Worm (Caenorhabditis elegans) whole organism, late embryonic: ENCODE results near the gene aat-4.

Experiments used
- C38D4.7 ChIP-seq: fragments of 200-800 bp; sonication (Bioruptor generic); optimal IDR thresholded peaks from 2 replicates; lab custom pipeline; 2018; ENCODE audit warnings: mild to moderate bottlenecking, missing genetic modification characterization, moderate library complexity, missing compliant biosample characterization
- F13H6.1 ChIP-seq: sonication (generic microtip); optimal IDR thresholded peaks from 2 replicates; lab custom pipeline; 2016; ENCODE audit warnings: missing genetic modification characterization, missing compliant biosample characterization
- K02D7.2 ChIP-seq: sonication (generic microtip); optimal IDR thresholded peaks from 2 replicates; lab custom pipeline; 2017; ENCODE audit warnings: mild to moderate bottlenecking, missing genetic modification characterization, missing compliant biosample characterization
- K09A11.1 ChIP-seq: sonication (generic microtip); optimal IDR thresholded peaks from 2 replicates; lab custom pipeline; 2017; ENCODE audit warnings: antibody characterized with exemption, mild to moderate bottlenecking, missing genetic modification characterization, missing compliant biosample characterization; ENCODE audit not compliant: insufficient read depth
- T23F11.4 ChIP-seq: fragments of 200-800 bp; sonication (Bioruptor generic); optimal IDR thresholded peaks from 2 replicates; lab custom pipeline; 2018; ENCODE audit warnings: mild to moderate bottlenecking, missing genetic modification characterization, missing compliant biosample characterization
- ahr-1 ChIP-seq: sonication (generic microtip); optimal IDR thresholded peaks from 2 replicates; lab custom pipeline; 2016; ENCODE audit warnings: missing genetic modification characterization, missing compliant biosample characterization
- ama-1 ChIP-seq: fragments of 150-350 bp; optimal IDR thresholded peaks from 2 replicates; lab custom pipeline; 2014
- ceh-14 ChIP-seq: sonication (generic microtip); optimal IDR thresholded peaks from 2 replicates; lab custom pipeline; 2016; ENCODE audit warnings: missing genotype, missing genetic modification characterization, missing compliant biosample characterization
- ceh-2 ChIP-seq: sonication (generic microtip); optimal IDR thresholded peaks from 2 replicates; lab custom pipeline; 2016; ENCODE audit warnings: missing genotype, missing genetic modification characterization, missing compliant biosample characterization
- ceh-22 ChIP-seq: sonication (generic microtip); optimal IDR thresholded peaks from 2 replicates; lab custom pipeline; 2017; ENCODE audit warnings: missing biosample characterization, missing genetic modification characterization
- ceh-24 ChIP-seq: sonication (generic microtip); optimal IDR thresholded peaks from 2 replicates; lab custom pipeline; 2016; ENCODE audit warnings: mild to moderate bottlenecking, missing genetic modification characterization, missing compliant biosample characterization
- ceh-30 ChIP-seq: fragments of 150-350 bp; optimal IDR thresholded peaks from 2 replicates; lab custom pipeline; 2014; ENCODE audit warnings: missing biosample characterization, missing genetic modification characterization
- ceh-31 ChIP-seq: sonication (generic microtip); optimal IDR thresholded peaks from 2 replicates; lab custom pipeline; 2016; ENCODE audit warnings: missing genetic modification characterization, missing compliant biosample characterization
- ceh-34 ChIP-seq: sonication (generic microtip); optimal IDR thresholded peaks from 2 replicates; lab custom pipeline; 2016; ENCODE audit warnings: mild to moderate bottlenecking, missing genetic modification characterization, missing compliant biosample characterization
- ceh-45 ChIP-seq: fragments of 200-800 bp; sonication (Bioruptor generic); IDR thresholded peaks from 2 replicates; pipeline ENCODE4 v1.3.6; 2022; ENCODE audit warnings: missing genetic modification reagents, missing genetic modification characterization, missing compliant biosample characterization
- ceh-48 ChIP-seq: sonication (generic microtip); optimal IDR thresholded peaks from 2 replicates; lab custom pipeline; 2016; ENCODE audit warnings: missing genetic modification characterization, inconsistent platforms, missing compliant biosample characterization
- ceh-6 ChIP-seq: fragments of 200-800 bp; sonication (Bioruptor generic); optimal IDR thresholded peaks from 2 replicates; lab custom pipeline; 2018; ENCODE audit warnings: mild to moderate bottlenecking, missing genetic modification characterization, missing compliant biosample characterization
- che-1 ChIP-seq: sonication (generic microtip); optimal IDR thresholded peaks from 2 replicates; lab custom pipeline; 2016; ENCODE audit warnings: mild to moderate bottlenecking, missing genetic modification characterization, missing compliant biosample characterization
- dmd-4 ChIP-seq: sonication (generic microtip); optimal IDR thresholded peaks from 2 replicates; lab custom pipeline; 2016; ENCODE audit warnings: borderline replicate concordance, missing genetic modification characterization, missing compliant biosample characterization
- dve-1 ChIP-seq: sonication (generic microtip); optimal IDR thresholded peaks from 2 replicates; lab custom pipeline; 2017; ENCODE audit warnings: antibody characterized with exemption, mild to moderate bottlenecking, missing genetic modification characterization, missing compliant biosample characterization
- elt-2 ChIP-seq: sonication (generic microtip); optimal IDR thresholded peaks from 2 replicates; lab custom pipeline; 2016; ENCODE audit warnings: missing genetic modification reagents, missing genetic modification characterization, missing compliant biosample characterization
- elt-4 ChIP-seq: sonication (generic microtip); optimal IDR thresholded peaks from 2 replicates; lab custom pipeline; 2016; ENCODE audit warnings: missing genetic modification characterization, missing compliant biosample characterization
- ets-4 ChIP-seq: sonication (generic microtip); optimal IDR thresholded peaks from 2 replicates; lab custom pipeline; 2016; ENCODE audit warnings: missing genetic modification characterization, missing compliant biosample characterization
- fax-1 ChIP-seq: sonication (generic microtip); optimal IDR thresholded peaks from 2 replicates; lab custom pipeline; 2016; ENCODE audit warnings: missing genotype, missing genetic modification characterization, missing compliant biosample characterization
- fkh-10 ChIP-seq: fragments of 150-350 bp; optimal IDR thresholded peaks from 2 replicates; lab custom pipeline; 2014; ENCODE audit warnings: missing biosample characterization, missing genetic modification reagents, missing genetic modification characterization
- gmeb-2 ChIP-seq: sonication (generic microtip); optimal IDR thresholded peaks from 2 replicates; lab custom pipeline; 2016; ENCODE audit warnings: missing genetic modification characterization, inconsistent platforms, missing compliant biosample characterization
- hlh-13 ChIP-seq: fragments of 200-800 bp; sonication (Bioruptor generic); optimal IDR thresholded peaks from 2 replicates; lab custom pipeline; 2018; ENCODE audit warnings: mild to moderate bottlenecking, missing genetic modification characterization, missing compliant biosample characterization
- hlh-15 ChIP-seq: sonication (generic microtip); optimal IDR thresholded peaks from 2 replicates; lab custom pipeline; 2016; ENCODE audit warnings: missing genetic modification characterization, missing compliant biosample characterization
- hlh-30 ChIP-seq: sonication (generic microtip); optimal IDR thresholded peaks from 2 replicates; lab custom pipeline; 2017; ENCODE audit warnings: antibody characterized with exemption, missing genetic modification characterization, missing compliant biosample characterization; ENCODE audit not compliant: insufficient read depth
- nfya-1 ChIP-seq: sonication (generic microtip); optimal IDR thresholded peaks from 2 replicates; lab custom pipeline; 2017; ENCODE audit warnings: missing genetic modification characterization, mild to moderate bottlenecking, missing compliant biosample characterization, antibody characterized with exemption, moderate library complexity
- nhr-11 ChIP-seq: fragments of 150-350 bp; optimal IDR thresholded peaks from 2 replicates; lab custom pipeline; 2014; ENCODE audit warnings: missing biosample characterization, missing genetic modification characterization
- npax-4 ChIP-seq: sonication (generic microtip); optimal IDR thresholded peaks from 2 replicates; lab custom pipeline; 2016; ENCODE audit warnings: missing genetic modification characterization, missing compliant biosample characterization
- pat-9 ChIP-seq: fragments of 200-800 bp; sonication (Bioruptor generic); optimal IDR thresholded peaks from 2 replicates; lab custom pipeline; 2018; ENCODE audit warnings: mild to moderate bottlenecking, missing genetic modification characterization, moderate library complexity, missing compliant biosample characterization
- pax-1 ChIP-seq: fragments of 150-350 bp; optimal IDR thresholded peaks from 2 replicates; lab custom pipeline; 2014; ENCODE audit warnings: missing biosample characterization, missing genetic modification characterization
- pha-2 ChIP-seq: sonication (generic microtip); optimal IDR thresholded peaks from 2 replicates; lab custom pipeline; 2017; ENCODE audit warnings: mild to moderate bottlenecking, missing genetic modification characterization, missing compliant biosample characterization
- pqm-1 ChIP-seq: sonication (generic microtip); optimal IDR thresholded peaks from 2 replicates; lab custom pipeline; 2016; ENCODE audit warnings: missing genetic modification characterization, missing compliant biosample characterization
- ref-2 ChIP-seq: sonication (generic microtip); optimal IDR thresholded peaks from 2 replicates; lab custom pipeline; 2016; ENCODE audit warnings: missing genetic modification characterization, missing compliant biosample characterization
- rnt-1 ChIP-seq: sonication (generic microtip); optimal IDR thresholded peaks from 2 replicates; lab custom pipeline; 2016; ENCODE audit warnings: missing genetic modification characterization, missing compliant biosample characterization
- sdc-2 ChIP-seq: sonication (generic microtip); optimal IDR thresholded peaks from 2 replicates; lab custom pipeline; 2016; ENCODE audit warnings: missing genotype, missing genetic modification characterization, missing compliant biosample characterization
- sox-2 ChIP-seq: fragments of 200-800 bp; sonication (Bioruptor generic); IDR thresholded peaks from 2 replicates; pipeline ENCODE4 v1.3.6; 2022; ENCODE audit warnings: missing genetic modification reagents, missing genetic modification characterization, missing compliant biosample characterization
- syd-9 ChIP-seq: sonication (generic microtip); optimal IDR thresholded peaks from 2 replicates; lab custom pipeline; 2016; ENCODE audit warnings: mild to moderate bottlenecking, missing genetic modification characterization, moderate library complexity, missing compliant biosample characterization
- tbx-7 ChIP-seq: sonication (generic microtip); optimal IDR thresholded peaks from 2 replicates; lab custom pipeline; 2016; ENCODE audit warnings: missing genotype, missing genetic modification characterization, missing compliant biosample characterization
- ttx-3 ChIP-seq: sonication (generic microtip); optimal IDR thresholded peaks from 2 replicates; lab custom pipeline; 2016; ENCODE audit warnings: missing genetic modification reagents, missing genetic modification characterization, missing compliant biosample characterization
- unc-3 ChIP-seq, 2 experiments: fragments of 200-800 bp in 1 of 2; sonication (Bioruptor generic) in 1 of 2; sonication (generic microtip) in 1 of 2; conservative IDR thresholded peaks in 1 of 2; optimal IDR thresholded peaks in 1 of 2; 2 replicates each; pipeline versions ENCODE4 v1.3.6 to Lab custom; 2016 to 2022; ENCODE audit warnings: missing compliant biosample characterization in 2 of 2, missing genetic modification characterization in 2 of 2, missing genetic modification reagents in 1 of 2
- unc-42 ChIP-seq: sonication (generic microtip); optimal IDR thresholded peaks from 2 replicates; lab custom pipeline; 2016; ENCODE audit warnings: missing genotype, missing genetic modification characterization, missing compliant biosample characterization
- unc-55 ChIP-seq: sonication (generic microtip); optimal IDR thresholded peaks from 2 replicates; lab custom pipeline; 2017; ENCODE audit warnings: missing biosample characterization, missing genetic modification reagents, missing genetic modification characterization
- unc-86 ChIP-seq: sonication (generic microtip); optimal IDR thresholded peaks from 2 replicates; lab custom pipeline; 2016; ENCODE audit warnings: missing genetic modification characterization, missing compliant biosample characterization
- zip-5 ChIP-seq: sonication (generic microtip); optimal IDR thresholded peaks from 2 replicates; lab custom pipeline; 2016; ENCODE audit warnings: missing genetic modification characterization, missing compliant biosample characterization
- ztf-16 ChIP-seq: sonication (generic microtip); optimal IDR thresholded peaks from 2 replicates; lab custom pipeline; 2017; ENCODE audit warnings: missing genetic modification characterization, missing compliant biosample characterization

The aat-4 gene

DNA sequence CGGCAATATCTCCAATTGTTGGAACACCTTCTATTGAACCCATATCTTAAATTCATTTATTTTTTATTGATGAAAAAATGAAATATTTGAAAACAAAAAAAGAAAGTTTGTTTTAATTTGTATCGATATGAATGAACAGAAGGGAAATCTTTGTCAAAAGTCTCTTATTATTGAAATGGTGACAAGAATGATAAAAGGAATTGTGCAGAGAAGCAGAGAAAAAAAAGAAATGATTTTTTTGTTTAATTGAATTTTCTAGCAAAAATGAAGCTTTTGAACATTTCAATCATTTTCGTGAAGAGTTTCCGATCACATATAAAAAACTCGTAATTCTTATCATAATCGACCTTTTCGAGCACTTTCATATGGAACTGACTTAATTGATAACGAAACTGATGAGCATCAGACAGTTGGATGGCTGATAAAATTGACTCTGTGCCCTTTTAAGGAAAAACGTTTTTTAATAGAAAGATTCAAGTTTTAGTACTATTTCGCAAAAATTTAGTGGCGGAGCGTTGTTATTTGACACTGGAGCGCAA is at the start of gene aat-4, which contains the start of gene T13A10.1:
TSS of gene aat-4 (minus strand) at position 51 of the 539 bp plus-strand sequence.
TSS of gene T13A10.1 (plus strand) at position 411 of the 539 bp plus-strand sequence.
- TF ChIP-seq elt-2 (tag; lab: Kevin White, UChicago) (peak; percentile 78), nfya-1 (tag; lab: Kevin White, UChicago) (no peak), T23F11.4 (no peak)

DNA sequence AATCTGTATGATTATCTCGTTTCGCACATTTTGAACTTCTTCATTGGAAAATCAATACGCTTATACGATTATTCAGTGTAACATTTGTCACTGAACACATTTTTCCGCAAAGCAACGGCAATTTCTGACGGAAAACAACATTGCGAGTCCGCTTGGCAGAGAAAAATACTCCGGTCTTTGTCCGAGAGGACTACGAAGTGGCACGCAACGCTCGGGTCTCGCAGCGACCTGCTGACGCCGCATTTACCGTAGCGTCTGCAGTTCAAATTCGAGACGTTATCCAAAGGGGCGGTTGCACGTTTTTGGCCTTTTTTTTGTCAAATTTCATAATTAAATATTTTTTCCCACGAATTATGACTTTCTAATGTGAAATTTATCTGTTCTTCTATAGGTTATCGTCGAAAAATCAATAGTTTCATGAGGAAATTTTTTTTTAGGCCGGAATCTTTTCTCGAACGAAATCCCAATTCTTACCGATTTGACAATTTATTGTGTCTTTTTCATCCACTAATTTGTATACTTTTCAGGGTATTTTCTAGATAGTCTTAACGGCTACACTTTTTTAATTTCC is 48.2 kb upstream of the aat-4 start, which contains the start of gene sqd-1:
TSS of gene sqd-1 (plus strand) at position 521 of the 571 bp plus-strand sequence.
- TF ChIP-seq rnt-1 (tag; lab: Kevin White, UChicago) = peak; percentile 81
- peak; percentile 20 for TF ChIP-seq npax-4 (tag; lab: Kevin White, UChicago)
- TF ChIP-seq nfya-1 (tag; lab: Kevin White, UChicago) = peak; percentile 91
- TF ChIP-seq ets-4 = peak; percentile 54
- TF ChIP-seq ama-1 (lab: Kevin White, UChicago) = no peak
- peak; percentile 81 for TF ChIP-seq unc-42
- peak; percentile 44 for TF ChIP-seq gmeb-2 (tag; lab: Kevin White, UChicago)
- TF ChIP-seq ztf-16 (tag; lab: Kevin White, UChicago) = peak; percentile 31
- no peak for TF ChIP-seq C38D4.7
- TF ChIP-seq elt-4 (tag; lab: Kevin White, UChicago) = no peak
- TF ChIP-seq unc-3 (GFP tag; conservative IDR thresholded peaks at IDR 0.05; lab: Robert Waterston, UW) = no peak
- TF ChIP-seq unc-3 (tag; optimal IDR thresholded peaks at IDR 0.05; lab: Kevin White, UChicago) = no peak
- peak; percentile 59 for TF ChIP-seq unc-86 (tag; lab: Kevin White, UChicago)
- TF ChIP-seq sox-2 (GFP tag; lab: Robert Waterston, UW) = no peak
- TF ChIP-seq ref-2 (tag; lab: Kevin White, UChicago) = peak; percentile 80
- no peak for TF ChIP-seq nhr-11 (tag; lab: Kevin White, UChicago)
- peak; percentile 28 for TF ChIP-seq fkh-10 (GFP tag; lab: Kevin White, UChicago)
- TF ChIP-seq syd-9 = peak; percentile 24
- peak; percentile 90 for TF ChIP-seq ceh-31
- TF ChIP-seq ceh-6 (GFP tag; lab: Kevin White, UChicago) = peak; percentile 26
- no peak for TF ChIP-seq ceh-22
- TF ChIP-seq ceh-24 (tag; lab: Kevin White, UChicago) = no peak
- peak; percentile 16 for TF ChIP-seq ceh-30 (tag; lab: Kevin White, UChicago)
- peak; percentile 71 for TF ChIP-seq ceh-34
- TF ChIP-seq ceh-48 (tag; lab: Kevin White, UChicago) = peak; percentile 54
- TF ChIP-seq unc-55 (GFP tag; lab: Kevin White, UChicago) = peak; percentile 34
- no peak for TF ChIP-seq ceh-14
- no peak for TF ChIP-seq dmd-4 (tag; lab: Kevin White, UChicago)
- TF ChIP-seq pha-2 (tag; lab: Kevin White, UChicago) = no peak
- TF ChIP-seq T23F11.4 = no peak
- TF ChIP-seq F13H6.1 (tag; lab: Kevin White, UChicago) = peak; percentile 44
- peak; percentile 57 for TF ChIP-seq pax-1 (tag; lab: Kevin White, UChicago)
- TF ChIP-seq tbx-7 (tag; lab: Kevin White, UChicago) = no peak
- no peak for TF ChIP-seq zip-5 (tag; lab: Kevin White, UChicago)
- no peak for TF ChIP-seq ahr-1 (tag; lab: Kevin White, UChicago)
- no peak for TF ChIP-seq pqm-1 (tag; lab: Kevin White, UChicago)
- TF ChIP-seq che-1 (tag; lab: Kevin White, UChicago) = peak; percentile 52
- no peak for TF ChIP-seq hlh-15
- no peak for TF ChIP-seq ceh-45
- peak; percentile 54 for TF ChIP-seq elt-2 (tag; lab: Kevin White, UChicago)
- no peak for TF ChIP-seq hlh-13 (GFP tag; lab: Kevin White, UChicago)
- no peak for TF ChIP-seq fax-1 (tag; lab: Kevin White, UChicago)
- TF ChIP-seq sdc-2 = peak; percentile 0
- no peak for TF ChIP-seq K02D7.2
- peak; percentile 31 for TF ChIP-seq pat-9
- TF ChIP-seq ttx-3 (tag; lab: Kevin White, UChicago) = no peak
- TF ChIP-seq K09A11.1 (tag; lab: Kevin White, UChicago) = peak; percentile 27
- TF ChIP-seq ceh-2 (tag; lab: Kevin White, UChicago) = peak; percentile 55
- peak; percentile 60 for TF ChIP-seq hlh-30 (tag; lab: Kevin White, UChicago)
- peak; percentile 66 for TF ChIP-seq dve-1 (tag; lab: Kevin White, UChicago)
